Worm (Caenorhabditis elegans): ENCODE data around the gene tbx-38.
"Not testable (repeated sequence)": the region's sequence is repeated elsewhere in the genome, so short reads cannot be mapped to it uniquely, and the experiment has no call there.

tbx-38 gene

ce11 chrIII:11811839-11812238 lies 26.0 kb upstream of the tbx-38 start:
- TF ChIP-seq unc-62 (GFP tag; optimal IDR thresholded peaks at IDR 0.05) = no peak

DNA sequence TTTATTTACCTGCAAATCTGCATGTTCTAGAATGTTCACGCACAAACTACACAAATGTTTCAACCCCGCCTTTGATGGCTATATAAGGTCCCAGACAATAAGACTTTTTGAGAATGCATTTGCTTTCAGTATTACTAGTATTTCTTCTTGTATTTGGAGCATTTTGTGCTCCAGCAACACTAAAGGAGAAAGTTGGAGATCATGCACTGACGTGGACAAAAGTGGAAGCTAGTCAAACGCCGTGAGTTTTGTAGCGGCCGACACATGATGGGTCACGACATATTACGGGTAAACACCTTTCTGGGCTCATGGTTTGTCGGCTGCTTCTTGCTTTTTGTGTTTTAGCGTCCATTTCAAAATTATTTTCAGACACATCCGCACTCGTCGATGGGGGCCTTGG lies 24.6 kb upstream of the tbx-38 start, which contains the start of gene C18D11.6:
Gene C18D11.6 (plus strand): TSS at position 110 of the 400 bp plus-strand sequence.
- no peak for TF ChIP-seq unc-62 (GFP tag; optimal IDR thresholded peaks at IDR 0.05)

ce11 chrIII:11808818-11809217 lies 23.0 kb upstream of the tbx-38 start, which contains the start of gene C18D11.9:
TSS of gene C18D11.9 (plus strand) at chrIII:11809118.
- TF ChIP-seq unc-62 (GFP tag; optimal IDR thresholded peaks at IDR 0.05) = no peak

- TF ChIP-seq unc-62 (GFP tag; optimal IDR thresholded peaks at IDR 0.05) = no peak
Observed at ce11 chrIII:11807418-11807817, 21.6 kb upstream of the tbx-38 start, which contains the start of gene C18D11.10. TSS of gene C18D11.10 (plus strand) at chrIII:11807718.

ce11 chrIII:11806695-11807094 lies 20.8 kb upstream of the tbx-38 start, which contains the start of gene C18D11.7:
TSS of gene C18D11.7 (minus strand) at chrIII:11806795.
- no peak for TF ChIP-seq unc-62 (GFP tag; optimal IDR thresholded peaks at IDR 0.05)

DNA sequence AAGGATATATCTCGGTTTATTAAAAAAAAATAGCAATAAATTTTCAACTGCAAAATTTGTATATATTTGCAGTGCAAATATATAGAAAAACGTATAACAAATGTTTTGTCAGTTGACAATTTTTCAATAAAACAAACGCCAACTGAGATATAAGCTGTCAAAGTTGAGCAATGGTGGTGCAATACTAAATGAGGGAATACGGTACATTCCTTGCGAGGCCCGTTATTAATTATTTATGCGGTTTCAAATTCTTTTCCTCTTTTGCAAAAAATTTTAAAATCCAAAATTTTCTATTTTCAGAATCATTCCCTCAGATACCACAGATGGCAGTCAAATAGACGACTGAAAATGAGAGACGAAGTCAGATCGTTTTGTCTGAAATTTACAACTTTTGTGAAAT lies 9.6 kb upstream of the tbx-38 start, which contains the start of gene twk-39:
Gene twk-39 (plus strand): TSS at position 301 of the 400 bp plus-strand sequence.
- no peak for TF ChIP-seq unc-62 (GFP tag; optimal IDR thresholded peaks at IDR 0.05)

ce11 chrIII:11794389-11794788 lies 8.5 kb upstream of the tbx-38 start:
- no peak for TF ChIP-seq unc-62 (GFP tag; optimal IDR thresholded peaks at IDR 0.05)

DNA sequence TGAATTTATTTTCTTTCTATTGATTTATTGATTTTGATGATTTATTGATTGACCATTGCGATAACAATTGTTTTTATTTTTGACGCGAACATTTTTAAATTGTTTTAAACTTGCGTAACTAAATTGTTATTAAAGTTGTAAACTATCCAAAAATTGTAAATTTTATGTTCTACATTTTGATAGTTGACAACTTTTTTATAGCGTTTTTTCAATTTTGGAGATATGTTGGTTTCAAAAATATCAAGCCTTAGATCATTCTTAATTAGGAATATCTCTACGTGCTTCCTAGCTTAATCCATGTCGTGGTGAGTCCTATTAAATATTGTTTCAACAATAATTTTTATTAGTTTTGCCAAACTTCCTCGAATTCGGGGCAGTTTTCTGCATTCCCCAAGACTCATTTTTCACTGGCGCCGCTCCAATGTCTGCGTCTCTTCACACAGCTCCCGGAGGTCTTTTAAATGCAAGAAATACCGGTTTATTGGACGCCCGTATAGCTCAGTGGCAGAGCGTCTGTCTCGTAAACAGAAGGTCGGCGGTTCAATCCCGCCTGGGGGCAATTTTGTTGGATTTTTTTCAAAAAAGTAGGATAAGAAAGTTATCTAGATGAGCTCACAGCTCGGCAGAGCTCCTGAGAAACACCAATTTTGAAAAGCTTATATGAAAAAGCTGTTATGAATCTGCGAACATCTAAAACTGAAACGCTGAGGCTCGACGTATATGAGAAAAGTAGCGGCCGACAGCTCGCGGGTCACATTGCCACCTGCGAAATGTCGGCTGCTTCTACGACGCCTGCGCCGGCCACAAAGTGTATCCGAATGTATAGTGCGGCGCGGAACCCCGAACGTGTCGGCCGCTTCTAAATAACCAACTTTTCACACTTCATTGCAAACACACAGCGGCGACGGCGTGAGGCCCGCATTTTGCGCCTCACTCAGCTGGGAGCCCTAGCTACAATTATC lies 6.7 kb upstream of the tbx-38 start, which contains the start of gene C24H11.2:
Gene C24H11.2 (minus strand): TSS at position 51 of the 962 bp plus-strand sequence.
- not testable (repeated sequence) for TF ChIP-seq unc-62 (GFP tag; optimal IDR thresholded peaks at IDR 0.05)

DNA sequence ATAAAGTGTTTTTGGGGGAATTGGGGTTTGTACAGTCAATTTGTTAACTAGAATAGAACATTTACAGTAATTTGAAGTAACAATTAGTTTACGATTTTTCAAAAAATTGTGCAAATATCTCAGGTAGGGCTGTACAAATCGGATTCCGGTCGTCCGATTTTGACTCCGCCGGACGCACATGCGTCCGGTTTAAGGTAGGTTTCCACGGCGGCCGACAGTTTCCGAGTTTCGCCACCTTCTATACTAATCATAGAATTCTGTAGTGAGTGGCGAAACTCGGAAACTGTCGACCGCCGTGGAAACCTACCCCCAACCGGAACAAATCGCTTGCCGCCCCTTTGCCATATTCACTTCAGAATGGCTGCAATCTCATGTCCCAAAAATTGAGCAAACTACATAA lies 3.6 kb upstream of the tbx-38 start:
- no peak for TF ChIP-seq unc-62 (GFP tag; optimal IDR thresholded peaks at IDR 0.05)

ce11 chrIII:11787376-11787775 lies 1.5 kb upstream of the tbx-38 start, which contains the start of gene C24H11.1:
TSS of gene C24H11.1 (plus strand) at chrIII:11787676.
- not testable (repeated sequence) for TF ChIP-seq unc-62 (GFP tag; optimal IDR thresholded peaks at IDR 0.05)

DNA sequence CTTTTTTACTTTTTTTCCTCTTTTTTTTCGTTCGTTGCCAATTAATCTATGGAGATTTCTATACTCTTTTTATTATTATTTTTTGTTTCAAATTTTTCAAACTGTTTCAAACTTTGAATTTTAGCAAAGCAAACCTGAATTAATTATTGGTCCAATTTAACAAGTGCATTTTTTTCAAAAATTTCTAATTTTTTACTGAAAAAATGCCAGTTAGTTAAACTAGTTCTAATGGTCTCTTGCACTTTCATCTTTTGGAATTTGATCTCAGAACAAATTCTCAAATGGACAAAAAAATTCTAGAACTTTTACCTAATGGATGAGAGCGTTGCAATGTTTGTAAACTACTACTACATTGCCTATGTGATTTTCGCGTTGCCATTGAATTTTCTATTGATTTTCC lies 4.1 kb downstream of the tbx-38 start, which contains the start of gene srd-74:
Gene srd-74 (plus strand): TSS at position 301 of the 400 bp plus-strand sequence.
- no peak for TF ChIP-seq unc-62 (GFP tag; optimal IDR thresholded peaks at IDR 0.05)

DNA sequence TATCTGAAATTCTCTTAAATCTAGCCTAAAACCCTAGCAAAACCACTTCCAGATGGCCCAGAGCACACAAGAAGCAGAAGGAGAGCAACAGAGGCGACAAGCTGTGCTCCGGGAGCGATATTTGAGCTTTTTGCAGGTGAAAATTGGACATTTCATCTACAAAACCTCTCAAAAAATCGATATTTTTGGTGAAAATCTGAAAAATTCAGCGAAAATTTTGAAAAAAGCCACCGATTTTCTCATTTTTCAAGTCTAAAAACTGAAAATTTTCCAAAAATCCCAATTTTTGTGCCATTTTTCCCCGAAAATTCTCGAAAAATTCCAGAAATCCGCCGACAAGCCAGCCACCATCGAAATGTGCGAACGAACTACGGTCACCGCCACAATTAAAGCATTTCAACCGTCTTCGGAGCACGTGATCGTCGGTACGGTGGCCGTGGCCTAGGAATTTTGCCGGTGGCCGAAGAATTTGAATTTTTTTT lies 5.6 kb downstream of the tbx-38 start, which contains the start of gene C24H11.5:
Gene C24H11.5 (plus strand): TSS at position 51 of the 482 bp plus-strand sequence.
- no peak for TF ChIP-seq unc-62 (GFP tag; optimal IDR thresholded peaks at IDR 0.05)

ce11 chrIII:11777321-11777720 lies 8.5 kb downstream of the tbx-38 start, which contains the start of gene mdt-21:
TSS of gene mdt-21 (plus strand) at chrIII:11777621.
- TF ChIP-seq unc-62 (GFP tag; optimal IDR thresholded peaks at IDR 0.05) = no peak

DNA sequence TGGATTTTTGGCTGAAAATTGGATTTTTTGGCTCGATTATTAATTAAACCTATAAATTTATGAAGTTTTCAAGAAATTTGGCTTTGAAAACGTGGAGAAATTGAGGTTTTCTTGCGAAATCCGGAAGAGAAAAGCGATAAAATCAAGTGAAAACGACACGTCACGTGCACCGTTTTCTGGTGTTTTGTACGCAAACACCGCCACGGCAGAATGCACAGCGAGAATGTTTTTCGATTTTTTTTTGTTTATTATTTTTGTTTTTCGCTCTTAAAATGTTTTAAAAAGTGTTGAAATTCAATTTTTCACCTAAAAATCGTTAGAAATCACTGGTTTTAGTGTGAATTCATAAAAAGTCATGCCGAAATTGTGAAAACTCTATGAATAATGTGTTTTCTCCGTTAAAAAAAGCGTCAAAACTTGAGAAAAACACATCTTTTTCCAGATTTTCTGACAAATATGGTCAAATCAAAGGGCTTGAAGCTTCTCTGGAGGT lies 11.3 kb downstream of the tbx-38 start, which contains the start of gene immp-1:
Gene immp-1 (plus strand): TSS at position 443 of the 493 bp plus-strand sequence.
- no peak for TF ChIP-seq unc-62 (GFP tag; optimal IDR thresholded peaks at IDR 0.05)

ce11 chrIII:11773581-11773980 lies 12.3 kb downstream of the tbx-38 start, which contains the start of gene gbf-1:
TSS of gene gbf-1 (minus strand) at chrIII:11773681.
- not testable (repeated sequence) for TF ChIP-seq unc-62 (GFP tag; optimal IDR thresholded peaks at IDR 0.05)

DNA sequence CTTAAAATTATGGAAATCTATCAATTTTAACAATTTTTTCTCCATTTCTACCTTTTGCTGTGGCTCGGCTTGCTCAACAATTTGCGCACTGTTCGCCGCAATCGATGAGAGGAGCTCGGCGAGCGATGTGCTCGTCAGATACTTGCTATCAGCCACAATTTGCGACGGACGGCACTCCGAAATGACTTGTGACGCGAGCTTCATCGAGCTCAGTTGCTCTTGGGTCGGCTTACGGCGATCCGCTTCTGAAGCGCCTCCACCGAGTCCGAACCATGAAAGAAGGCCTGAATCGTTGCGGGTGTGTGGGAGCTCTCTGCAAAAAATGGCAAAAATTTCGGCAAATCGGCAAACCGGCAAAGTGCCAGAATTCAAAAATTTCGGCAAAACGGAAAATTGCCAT lies 25.2 kb downstream of the tbx-38 start:
- TF ChIP-seq unc-62 (GFP tag; optimal IDR thresholded peaks at IDR 0.05) = no peak
